Worm (Caenorhabditis elegans) whole organism, mixed stage, embryonic: ENCODE measurements around the gene grl-25.

Experiments
- bed-3 ChIP-seq: fragments of 200-800 bp; sonication (Bioruptor generic); optimal IDR thresholded peaks from 3 replicates; lab custom pipeline; 2018; ENCODE audit warnings: mild to moderate bottlenecking, missing genetic modification characterization, moderate library complexity, missing compliant biosample characterization
- blmp-1 ChIP-seq: fragments of 150-350 bp; optimal IDR thresholded peaks from 2 replicates; lab custom pipeline; 2014; ENCODE audit warnings: missing biosample characterization, missing genetic modification characterization
- ceh-39 ChIP-seq: fragments of 150-350 bp; optimal IDR thresholded peaks from 2 replicates; lab custom pipeline; 2014; ENCODE audit warnings: missing biosample characterization, missing genetic modification characterization
- ceh-43 ChIP-seq: fragments of 200-800 bp; sonication (Bioruptor generic); optimal IDR thresholded peaks from 2 replicates; lab custom pipeline; 2018; ENCODE audit warnings: mild to moderate bottlenecking, missing genetic modification characterization, moderate library complexity, missing compliant biosample characterization
- ceh-83 ChIP-seq: fragments of 200-800 bp; sonication (Bioruptor generic); optimal IDR thresholded peaks from 2 replicates; lab custom pipeline; 2018; ENCODE audit warnings: mild to moderate bottlenecking, missing genetic modification characterization, missing compliant biosample characterization
- cnd-1 ChIP-seq: fragments of 200-800 bp; sonication (Bioruptor generic); optimal IDR thresholded peaks from 2 replicates; lab custom pipeline; 2018; ENCODE audit warnings: mild to moderate bottlenecking, missing genetic modification characterization, missing compliant biosample characterization
- drap-1 ChIP-seq: fragments of 200-800 bp; sonication (Bioruptor generic); optimal IDR thresholded peaks from 3 replicates; lab custom pipeline; 2018; ENCODE audit warnings: mild to moderate bottlenecking, missing genetic modification characterization, missing compliant biosample characterization
- elt-3 ChIP-seq: fragments of 150-350 bp; optimal IDR thresholded peaks from 2 replicates; lab custom pipeline; 2014; ENCODE audit warnings: missing biosample characterization, missing genetic modification characterization
- flh-1 ChIP-seq: fragments of 200-800 bp; sonication (Bioruptor generic); optimal IDR thresholded peaks from 2 replicates; lab custom pipeline; 2018; ENCODE audit warnings: mild to moderate bottlenecking, missing genetic modification characterization, moderate library complexity, missing compliant biosample characterization
- ham-2 ChIP-seq: fragments of 200-800 bp; sonication (Bioruptor generic); optimal IDR thresholded peaks from 2 replicates; lab custom pipeline; 2018; ENCODE audit warnings: mild to moderate bottlenecking, missing genetic modification characterization, missing compliant biosample characterization
- hlh-1 ChIP-seq: fragments of 150-350 bp; optimal IDR thresholded peaks from 2 replicates; lab custom pipeline; 2014; ENCODE audit warnings: missing biosample characterization, missing genetic modification reagents, missing genetic modification characterization
- lin-13 ChIP-seq: fragments of 150-350 bp; optimal IDR thresholded peaks from 2 replicates; lab custom pipeline; 2014; ENCODE audit warnings: missing biosample characterization, missing genetic modification characterization
- lin-32 ChIP-seq: fragments of 200-800 bp; sonication (Bioruptor generic); optimal IDR thresholded peaks from 2 replicates; lab custom pipeline; 2018; ENCODE audit warnings: mild to moderate bottlenecking, missing genetic modification characterization, missing compliant biosample characterization
- lsy-2 ChIP-seq: fragments of 150-350 bp; optimal IDR thresholded peaks from 2 replicates; lab custom pipeline; 2014; ENCODE audit warnings: missing biosample characterization, missing genetic modification characterization
- mep-1 ChIP-seq: fragments of 150-350 bp; optimal IDR thresholded peaks from 2 replicates; lab custom pipeline; 2017; ENCODE audit warnings: missing biosample characterization, missing genetic modification reagents, missing genetic modification characterization, inconsistent platforms
- nhr-12 ChIP-seq: fragments of 150-350 bp; optimal IDR thresholded peaks from 2 replicates; lab custom pipeline; 2014; ENCODE audit warnings: missing biosample characterization, missing genetic modification characterization
- nhr-237 ChIP-seq: fragments of 150-350 bp; optimal IDR thresholded peaks from 2 replicates; lab custom pipeline; 2014; ENCODE audit warnings: missing biosample characterization, missing genetic modification characterization
- nhr-28 ChIP-seq: fragments of 150-350 bp; optimal IDR thresholded peaks from 2 replicates; lab custom pipeline; 2014; ENCODE audit warnings: missing biosample characterization, missing genetic modification characterization
- nhr-76 ChIP-seq: sonication (generic microtip); optimal IDR thresholded peaks from 2 replicates; lab custom pipeline; 2017; ENCODE audit warnings: missing biosample characterization, missing genetic modification characterization
- pha-4 ChIP-seq: fragments of 150-350 bp; optimal IDR thresholded peaks from 2 replicates; lab custom pipeline; 2018; ENCODE audit warnings: missing biosample characterization, missing genetic modification reagents, missing genetic modification characterization
- snpc-4 ChIP-seq: fragments of 150-350 bp; optimal IDR thresholded peaks from 2 replicates; lab custom pipeline; 2014; ENCODE audit warnings: missing biosample characterization, missing genetic modification characterization
- sptf-1 ChIP-seq: sonication (generic microtip); optimal IDR thresholded peaks from 2 replicates; lab custom pipeline; 2017; ENCODE audit warnings: mild to moderate bottlenecking, missing genetic modification characterization, moderate library complexity, missing compliant biosample characterization
- tbx-8 ChIP-seq: fragments of 200-800 bp; sonication (Bioruptor generic); optimal IDR thresholded peaks from 2 replicates; lab custom pipeline; 2018; ENCODE audit warnings: mild to moderate bottlenecking, missing genetic modification characterization, moderate library complexity, missing compliant biosample characterization
- unc-120 ChIP-seq: sonication (generic microtip); optimal IDR thresholded peaks from 2 replicates; lab custom pipeline; 2017; ENCODE audit warnings: missing genetic modification characterization, missing compliant biosample characterization; ENCODE audit not compliant: poor library complexity, severe bottlenecking
- unc-62 ChIP-seq: fragments of 150-350 bp; optimal IDR thresholded peaks from 2 replicates; lab custom pipeline; 2014; ENCODE audit warnings: missing biosample characterization, missing genetic modification reagents, missing genetic modification characterization
- zip-8 ChIP-seq: fragments of 150-350 bp; optimal IDR thresholded peaks from 2 replicates; lab custom pipeline; 2014; ENCODE audit warnings: missing biosample characterization, missing genetic modification characterization
- ztf-11 ChIP-seq: fragments of 150-350 bp; optimal IDR thresholded peaks from 2 replicates; lab custom pipeline; 2014; ENCODE audit warnings: missing biosample characterization, missing genetic modification characterization

grl-25 gene

ce11 chrIII:8961993-8962392 lies at the start of gene grl-25:
TSS of gene grl-25 (plus strand) at chrIII:8962293.
- TF ChIP-seq flh-1 (GFP tag; lab: Kevin White, UChicago): no peak
- TF ChIP-seq, all 35 proteins: peak for 0

ce11 chrIII:8913469-8913868 lies 48.6 kb upstream of the grl-25 start, which contains the start of gene trxr-2:
TSS of gene trxr-2 (plus strand) at chrIII:8913769.
- no peak for TF ChIP-seq snpc-4
- no peak for TF ChIP-seq zip-8 (tag; lab: Kevin White, UChicago)

DNA sequence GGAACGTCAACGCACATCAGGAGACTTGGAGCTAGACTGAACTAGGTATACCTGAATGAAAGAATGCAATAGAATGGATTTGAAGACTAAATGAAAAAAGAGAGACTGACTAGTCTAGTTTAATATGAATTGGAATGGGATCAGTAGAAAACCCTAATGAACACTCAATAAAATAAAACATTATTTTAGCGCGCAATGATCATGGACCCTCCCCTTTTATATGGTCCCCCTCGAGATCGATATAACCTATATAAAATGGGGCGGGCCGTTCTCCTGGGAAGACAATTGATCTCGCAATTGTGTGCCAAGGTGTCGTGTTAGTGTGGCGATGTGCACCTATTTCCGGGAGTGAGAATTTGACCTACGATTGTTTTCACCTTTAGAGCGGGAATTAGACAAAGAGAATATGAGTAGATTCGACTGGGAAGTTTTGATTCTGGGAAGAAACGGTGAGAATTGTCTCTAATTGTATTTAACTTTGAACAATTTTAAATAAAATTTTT lies 44.2 kb upstream of the grl-25 start, which contains the start of gene cdc-25.3:
Gene cdc-25.3, minus strand, starts transcription at position 51 of the 503 bp plus-strand sequence.
- TF ChIP-seq cnd-1 (tag; lab: Kevin White, UChicago): no peak
- no peak for TF ChIP-seq ceh-83 (GFP tag; lab: Kevin White, UChicago)
- no peak for TF ChIP-seq blmp-1 (tag; lab: Kevin White, UChicago)
- TF ChIP-seq unc-120: no peak
- TF ChIP-seq ztf-11 (tag; lab: Kevin White, UChicago): no peak
- no peak for TF ChIP-seq flh-1 (GFP tag; lab: Kevin White, UChicago)
- TF ChIP-seq ceh-43 (GFP tag; lab: Kevin White, UChicago): no peak

ce11 chrIII:8919784-8920183 lies 42.3 kb upstream of the grl-25 start, which contains the start of gene ZK637.15:
TSS of gene ZK637.15 (plus strand) at chrIII:8920084.
- TF ChIP-seq drap-1 (GFP tag; lab: Kevin White, UChicago) (no peak), sptf-1 (no peak), nhr-12 (no peak), cnd-1 (tag; lab: Kevin White, UChicago) (no peak), nhr-76 (no peak)

DNA sequence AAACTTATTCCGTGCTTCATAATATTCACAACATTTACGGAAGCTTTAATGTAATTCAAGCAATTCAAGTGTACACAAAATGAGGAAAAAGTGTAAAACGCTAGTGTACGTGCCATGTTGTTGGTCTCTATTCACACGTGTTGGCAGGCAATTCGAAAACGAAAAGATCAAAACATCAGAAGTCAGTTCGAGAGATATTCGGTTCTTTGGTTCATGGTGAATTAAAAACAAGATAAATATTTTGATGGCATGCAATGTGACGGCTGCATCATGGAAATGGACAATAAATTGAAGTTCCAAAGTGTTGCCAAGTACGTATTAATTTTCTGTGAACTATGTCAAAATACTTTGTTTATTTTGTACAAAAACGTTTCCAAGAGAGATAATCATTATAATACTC lies 40.0 kb upstream of the grl-25 start:
- TF ChIP-seq drap-1 (GFP tag; lab: Kevin White, UChicago) (no peak), hlh-1 (tag; lab: Kevin White, UChicago) (peak; percentile 13), unc-62 (GFP tag; lab: Kevin White, UChicago) (peak; percentile 60), ham-2 (GFP tag; lab: Kevin White, UChicago) (no peak), ceh-39 (tag; lab: Kevin White, UChicago) (no peak), nhr-237 (tag; lab: Kevin White, UChicago) (peak; percentile 39), nhr-28 (tag; lab: Kevin White, UChicago) (no peak), bed-3 (GFP tag; lab: Kevin White, UChicago) (no peak), unc-120 (no peak), lsy-2 (tag; lab: Kevin White, UChicago) (peak; percentile 4)

DNA sequence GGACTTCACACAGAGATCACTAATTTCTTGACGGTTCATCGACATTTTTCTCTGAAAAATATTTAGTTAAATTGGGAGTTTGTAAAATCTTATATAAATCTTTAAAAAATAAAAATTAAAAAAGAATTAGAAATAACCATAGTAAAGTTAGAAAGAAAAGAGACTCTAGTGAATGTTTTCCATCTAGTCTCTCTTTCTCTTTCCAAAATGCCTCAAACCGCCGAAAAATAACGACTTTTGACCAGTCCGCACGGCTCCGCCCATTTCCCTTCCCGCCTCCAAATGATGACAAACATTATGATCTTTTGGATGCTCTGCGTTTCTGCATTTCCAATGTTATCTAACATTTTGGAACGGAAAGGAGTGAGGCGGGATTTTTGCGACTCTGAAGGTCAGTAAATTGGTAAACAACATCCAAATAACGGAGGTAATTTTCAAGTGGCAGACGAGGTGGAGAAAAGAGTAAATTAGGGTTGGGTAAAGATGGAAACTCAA lies 38.8 kb upstream of the grl-25 start, which contains the start of gene glb-1:
Gene glb-1, minus strand, starts transcription at position 51 of the 495 bp plus-strand sequence.
- TF ChIP-seq tbx-8 (GFP tag; lab: Kevin White, UChicago) (no peak), mep-1 (tag; lab: Kevin White, UChicago) (no peak)

ce11 chrIII:8923937-8924336 lies 38.2 kb upstream of the grl-25 start, which contains the start of gene ZK637.12:
TSS of gene ZK637.12 (plus strand) at chrIII:8924237.
- no peak for TF ChIP-seq unc-120
- no peak for TF ChIP-seq zip-8 (tag; lab: Kevin White, UChicago)
- no peak for TF ChIP-seq elt-3 (tag; lab: Kevin White, UChicago)
- TF ChIP-seq nhr-237 (tag; lab: Kevin White, UChicago): no peak
- TF ChIP-seq ceh-43 (GFP tag; lab: Kevin White, UChicago): no peak
- TF ChIP-seq ceh-39 (tag; lab: Kevin White, UChicago): no peak
- no peak for TF ChIP-seq hlh-1 (tag; lab: Kevin White, UChicago)
- TF ChIP-seq pha-4 (tag; lab: Kevin White, UChicago): no peak
- TF ChIP-seq lin-32: no peak
- TF ChIP-seq mep-1 (tag; lab: Kevin White, UChicago): no peak
- no peak for TF ChIP-seq lin-13
